Fruit fly (Drosophila melanogaster) S2 (cell line): ENCODE data around the gene CG6656.

Experiments
- CG8478 ChIP-seq: fragments of >200 bp; optimal IDR thresholded peaks from 2 replicates; lab custom pipeline; 2018
- CTCF ChIP-seq, 2 experiments: fragments of >200 bp; optimal IDR thresholded peaks; 2 replicates each; lab custom pipeline; 2018

dm6 chr3R:21840432-21840831 lies 34.7 kb upstream of the CG6656 start:
- no peak for TF ChIP-seq CTCF (optimal IDR thresholded peaks at IDR 0.05; lab: Kevin White, UChicago)
- TF ChIP-seq CG8478 (lab: Kevin White, UChicago) = no peak
